Worm (Caenorhabditis elegans): Measurements from ENCODE around the gene Y41E3.19.

Gene Y41E3.19

ce11 chrIV:15028891-15029290 lies 27.0 kb upstream of the Y41E3.19 start, which contains the start of gene Y41E3.8:
Y41E3.8 (minus strand) TSS chrIV:15028978.
- TF ChIP-seq unc-39 (tag; optimal IDR thresholded peaks at IDR 0.05), result no peak
- no peak for TF ChIP-seq cnd-1 (tag; optimal IDR thresholded peaks at IDR 0.05)
- TF ChIP-seq mab-5 (tag; optimal IDR thresholded peaks at IDR 0.05), result no peak
- TF ChIP-seq unc-120 (tag; optimal IDR thresholded peaks at IDR 0.05; ENCODE audit: poor library complexity, severe bottlenecking), result no peak
- TF ChIP-seq lin-32 (GFP tag; optimal IDR thresholded peaks at IDR 0.05), result no peak
- peak; percentile 54 for TF ChIP-seq ces-1 (GFP tag; optimal IDR thresholded peaks at IDR 0.05)
- no peak for TF ChIP-seq unc-62 (GFP tag; optimal IDR thresholded peaks at IDR 0.05)
- TF ChIP-seq elt-1 (tag; optimal IDR thresholded peaks at IDR 0.05; ENCODE audit: borderline replicate concordance, insufficient read depth), result no peak
- TF ChIP-seq nhr-28 (tag; optimal IDR thresholded peaks at IDR 0.05), result no peak

ce11 chrIV:15029565-15029964 lies 26.4 kb upstream of the Y41E3.19 start:
- TF ChIP-seq pha-4 (tag; optimal IDR thresholded peaks at IDR 0.05), result no peak
- no peak for TF ChIP-seq nhr-2 (tag; optimal IDR thresholded peaks at IDR 0.05)
- no peak for TF ChIP-seq unc-62 (GFP tag; optimal IDR thresholded peaks at IDR 0.05)
- TF ChIP-seq lin-13 (tag; optimal IDR thresholded peaks at IDR 0.05), result no peak
- TF ChIP-seq nhr-12 (tag; optimal IDR thresholded peaks at IDR 0.05), result no peak
- no peak for TF ChIP-seq nhr-28 (tag; optimal IDR thresholded peaks at IDR 0.05)
- no peak for TF ChIP-seq hlh-1 (tag; optimal IDR thresholded peaks at IDR 0.05)
- TF ChIP-seq mab-5 (tag; optimal IDR thresholded peaks at IDR 0.05), result no peak
- no peak for TF ChIP-seq elt-1 (tag; optimal IDR thresholded peaks at IDR 0.05; ENCODE audit: borderline replicate concordance, insufficient read depth)
- no peak for TF ChIP-seq tbx-8 (GFP tag; optimal IDR thresholded peaks at IDR 0.05)
- TF ChIP-seq unc-120 (tag; optimal IDR thresholded peaks at IDR 0.05; ENCODE audit: poor library complexity, severe bottlenecking), result no peak
- TF ChIP-seq nhr-76 (tag; optimal IDR thresholded peaks at IDR 0.05), result no peak
- TF ChIP-seq cnd-1 (tag; optimal IDR thresholded peaks at IDR 0.05), result no peak
- no peak for TF ChIP-seq lsy-2 (tag; optimal IDR thresholded peaks at IDR 0.05)
- no peak for TF ChIP-seq elt-3 (tag; optimal IDR thresholded peaks at IDR 0.05)
- TF ChIP-seq bed-3 (GFP tag; optimal IDR thresholded peaks at IDR 0.05), result no peak
- no peak for TF ChIP-seq ham-2 (GFP tag; optimal IDR thresholded peaks at IDR 0.05)
- no peak for TF ChIP-seq lin-32 (GFP tag; optimal IDR thresholded peaks at IDR 0.05)
- no peak for TF ChIP-seq mls-2 (tag; optimal IDR thresholded peaks at IDR 0.05)
- TF ChIP-seq zip-8 (tag; optimal IDR thresholded peaks at IDR 0.05), result no peak

- TF ChIP-seq unc-120 (tag; optimal IDR thresholded peaks at IDR 0.05; ENCODE audit: poor library complexity, severe bottlenecking) (no peak), lin-13 (tag; optimal IDR thresholded peaks at IDR 0.05) (peak; percentile 56), ces-1 (GFP tag; optimal IDR thresholded peaks at IDR 0.05) (peak; percentile 31), mep-1 (tag; optimal IDR thresholded peaks at IDR 0.05) (peak; percentile 61), lsy-2 (tag; optimal IDR thresholded peaks at IDR 0.05) (peak; percentile 74), hlh-1 (tag; optimal IDR thresholded peaks at IDR 0.05) (peak; percentile 1), nhr-237 (tag; optimal IDR thresholded peaks at IDR 0.05) (peak; percentile 62), tbx-8 (GFP tag; optimal IDR thresholded peaks at IDR 0.05) (no peak)
Observed at ce11 chrIV:15036974-15037373, 19.0 kb upstream of the Y41E3.19 start, which contains the start of gene eef-1B.2. eef-1B.2 (plus strand) TSS chrIV:15037331.

ce11 chrIV:15037492-15037891 lies 18.4 kb upstream of the Y41E3.19 start:
- TF ChIP-seq bed-3 (GFP tag; optimal IDR thresholded peaks at IDR 0.05), result no peak
- TF ChIP-seq mab-5 (tag; optimal IDR thresholded peaks at IDR 0.05), result no peak
- no peak for TF ChIP-seq nhr-76 (tag; optimal IDR thresholded peaks at IDR 0.05)
- no peak for TF ChIP-seq unc-62 (GFP tag; optimal IDR thresholded peaks at IDR 0.05)
- no peak for TF ChIP-seq ztf-11 (tag; optimal IDR thresholded peaks at IDR 0.05)
- no peak for TF ChIP-seq tbx-8 (GFP tag; optimal IDR thresholded peaks at IDR 0.05)
- TF ChIP-seq ham-2 (GFP tag; optimal IDR thresholded peaks at IDR 0.05), result no peak
- TF ChIP-seq elt-3 (tag; optimal IDR thresholded peaks at IDR 0.05), result no peak
- TF ChIP-seq nhr-237 (tag; optimal IDR thresholded peaks at IDR 0.05), result no peak
- no peak for TF ChIP-seq lsy-2 (tag; optimal IDR thresholded peaks at IDR 0.05)
- TF ChIP-seq sptf-1 (tag; optimal IDR thresholded peaks at IDR 0.05), result no peak
- no peak for TF ChIP-seq drap-1 (GFP tag; optimal IDR thresholded peaks at IDR 0.05)
- no peak for TF ChIP-seq snpc-4 (tag; optimal IDR thresholded peaks at IDR 0.05)
- TF ChIP-seq flh-1 (GFP tag; optimal IDR thresholded peaks at IDR 0.05), result no peak
- TF ChIP-seq unc-120 (tag; optimal IDR thresholded peaks at IDR 0.05; ENCODE audit: poor library complexity, severe bottlenecking), result no peak
- no peak for TF ChIP-seq zip-8 (tag; optimal IDR thresholded peaks at IDR 0.05)
- no peak for TF ChIP-seq M03D4.4 (tag; optimal IDR thresholded peaks at IDR 0.05)
- no peak for TF ChIP-seq elt-1 (tag; optimal IDR thresholded peaks at IDR 0.05; ENCODE audit: borderline replicate concordance, insufficient read depth)
- no peak for TF ChIP-seq ceh-39 (tag; optimal IDR thresholded peaks at IDR 0.05)

- no peak for TF ChIP-seq nhr-237 (tag; optimal IDR thresholded peaks at IDR 0.05)
- no peak for TF ChIP-seq snpc-4 (tag; optimal IDR thresholded peaks at IDR 0.05)
- no peak for TF ChIP-seq mab-5 (tag; optimal IDR thresholded peaks at IDR 0.05)
- no peak for TF ChIP-seq unc-39 (tag; optimal IDR thresholded peaks at IDR 0.05)
Observed at ce11 chrIV:15038821-15039220, 17.1 kb upstream of the Y41E3.19 start.

Measured in whole organism, mixed stage, embryonic.